Worm (Caenorhabditis elegans): Measurements from ENCODE around the gene figl-1.
A peak's percentile ranks its signal among the peaks of the same experiment; 100 is the strongest.

Gene figl-1

ce11 chrV:4364517-4364916, 18.7 kb upstream of the figl-1 start, which contains the start of gene grl-13:
Gene grl-13 (minus strand): TSS chrV:4364617.
- TF ChIP-seq gei-8 (GFP tag; optimal IDR thresholded peaks at IDR 0.05), result no peak
- TF ChIP-seq lim-7 (GFP tag; IDR thresholded peaks at IDR 0.05), result no peak
- no peak for TF ChIP-seq nhr-25 (tag; optimal IDR thresholded peaks at IDR 0.05; ENCODE audit: borderline replicate concordance, insufficient read depth)
- peak in 1 of 2 experiments; percentile 30 for TF ChIP-seq unc-62 (GFP tag; optimal IDR thresholded peaks at IDR 0.05 in 1 of 2)
- TF ChIP-seq unc-62 (tag; optimal IDR thresholded peaks at IDR 0.05), result no peak
- TF ChIP-seq lir-3 (tag; optimal IDR thresholded peaks at IDR 0.05), result no peak

ce11 chrV:4361505-4361904, 15.7 kb upstream of the figl-1 start, which contains the start of gene F32D1.3:
Gene F32D1.3 (minus strand): TSS chrV:4361569.
- TF ChIP-seq mdl-1 (tag; optimal IDR thresholded peaks at IDR 0.05) (peak in 1 of 2 experiments; percentile 14), daf-19 (GFP tag; conservative IDR thresholded peaks at IDR 0.05) (no peak), ceh-82 (tag; optimal IDR thresholded peaks at IDR 0.05) (no peak), zfp-3 (GFP tag; conservative IDR thresholded peaks at IDR 0.05) (no peak), ctbp-1 (GFP tag; IDR thresholded peaks at IDR 0.05) (no peak), D1046.2 (GFP tag; IDR thresholded peaks at IDR 0.05) (no peak), fkh-10 (GFP tag; optimal IDR thresholded peaks at IDR 0.05) (no peak), zip-2 (tag; optimal IDR thresholded peaks at IDR 0.05) (no peak), nhr-28 (tag; optimal IDR thresholded peaks at IDR 0.05) (peak; percentile 1), unc-62 (GFP tag; optimal IDR thresholded peaks at IDR 0.05 in 1 of 2) (peak in 1 of 2 experiments; percentile 83), unc-62 (tag; optimal IDR thresholded peaks at IDR 0.05) (no peak), F44E2.7 (GFP tag; IDR thresholded peaks at IDR 0.05) (no peak), lsy-2 (tag; optimal IDR thresholded peaks at IDR 0.05) (no peak)

ce11 chrV:4360018-4360417, 14.2 kb upstream of the figl-1 start:
- no peak for TF ChIP-seq mep-1 (tag; optimal IDR thresholded peaks at IDR 0.05)
- peak in 1 of 2 experiments; percentile 88 for TF ChIP-seq unc-62 (GFP tag; optimal IDR thresholded peaks at IDR 0.05 in 1 of 2)
- no peak for TF ChIP-seq unc-62 (tag; optimal IDR thresholded peaks at IDR 0.05)
- peak; percentile 20; the same call in 1 of the 2 replicates for TF ChIP-seq dmd-6 (GFP tag; IDR thresholded peaks at IDR 0.05)

ce11 chrV:4359127-4359526, 13.3 kb upstream of the figl-1 start:
- no peak for TF ChIP-seq snpc-1.2 (GFP tag; IDR thresholded peaks at IDR 0.05)
- peak in 1 of 2 experiments; percentile 5 for TF ChIP-seq unc-62 (GFP tag; optimal IDR thresholded peaks at IDR 0.05 in 1 of 2)
- TF ChIP-seq unc-62 (tag; optimal IDR thresholded peaks at IDR 0.05), result no peak
- TF ChIP-seq rbr-2 (tag; optimal IDR thresholded peaks at IDR 0.05), result no peak

- peak in 1 of 2 experiments; percentile 39 for TF ChIP-seq lsy-2 (tag; optimal IDR thresholded peaks at IDR 0.05)
- TF ChIP-seq ceh-20 (GFP tag; IDR thresholded peaks at IDR 0.05), result no peak
- no peak for TF ChIP-seq daf-16 (GFP tag; optimal IDR thresholded peaks at IDR 0.05)
- TF ChIP-seq daf-16 (tag; optimal IDR thresholded peaks at IDR 0.05), result no peak
- no peak for TF ChIP-seq Y105C5A.15 (GFP tag; IDR thresholded peaks at IDR 0.05)
- peak; percentile 56 for TF ChIP-seq ces-1 (GFP tag; optimal IDR thresholded peaks at IDR 0.05)
- no peak for TF ChIP-seq nhr-48 (tag; optimal IDR thresholded peaks at IDR 0.05)
- TF ChIP-seq ceh-28 (tag; optimal IDR thresholded peaks at IDR 0.05), result no peak
Measured at ce11 chrV:4357369-4357768, 11.6 kb upstream of the figl-1 start.

ce11 chrV:4356047-4356612, 10.3 kb upstream of the figl-1 start:
- TF ChIP-seq duxl-1 (tag; optimal IDR thresholded peaks at IDR 0.05; ENCODE audit: poor library complexity) (no peak), egl-43 (GFP tag; IDR thresholded peaks at IDR 0.05) (no peak), unc-62 (GFP tag; optimal IDR thresholded peaks at IDR 0.05 in 1 of 2) (no peak), unc-62 (tag; optimal IDR thresholded peaks at IDR 0.05) (no peak), lin-29 (GFP tag; IDR thresholded peaks at IDR 0.05) (no peak), mes-2 (tag; optimal IDR thresholded peaks at IDR 0.05; ENCODE audit: poor library complexity, severe bottlenecking) (no peak)
